Worm (Caenorhabditis elegans) whole organism, L1 larva: ENCODE results near the gene F35H12.6.

Experiments
- C04F5.9 ChIP-seq: sonication (generic microtip); optimal IDR thresholded peaks from 2 replicates; lab custom pipeline; 2016; ENCODE audit warnings: missing genetic modification characterization, missing compliant biosample characterization
- C16A3.4 ChIP-seq: fragments of 150-350 bp; optimal IDR thresholded peaks from 2 replicates; lab custom pipeline; 2014; ENCODE audit warnings: missing biosample characterization, missing genetic modification characterization
- C34B4.2 ChIP-seq: sonication (generic microtip); optimal IDR thresholded peaks from 2 replicates; lab custom pipeline; 2017; ENCODE audit warnings: mild to moderate bottlenecking, missing genetic modification characterization, missing compliant biosample characterization
- alr-1 ChIP-seq: fragments of 200-800 bp; sonication (Bioruptor generic); optimal IDR thresholded peaks from 2 replicates; lab custom pipeline; 2018; ENCODE audit warnings: borderline replicate concordance, mild to moderate bottlenecking, missing genetic modification characterization, missing compliant biosample characterization
- aly-2 ChIP-seq: fragments of 150-350 bp; optimal IDR thresholded peaks from 2 replicates; lab custom pipeline; 2014; ENCODE audit warnings: missing biosample characterization, missing genetic modification characterization
- ceh-88 ChIP-seq: fragments of 200-800 bp; sonication (Bioruptor generic); IDR thresholded peaks from 2 replicates; pipeline ENCODE4 v1.3.6; 2022; ENCODE audit warnings: missing genetic modification characterization, missing compliant biosample characterization
- dsc-1 ChIP-seq: sonication (generic microtip); optimal IDR thresholded peaks from 2 replicates; lab custom pipeline; 2016; ENCODE audit warnings: mild to moderate bottlenecking, missing genetic modification characterization, missing compliant biosample characterization
- efl-1 ChIP-seq, 4 experiments: fragments of 150-350 bp; optimal IDR thresholded peaks in 3 of 4; peaks in 1 of 4; 1 replicate in 1 of 4; 2 replicates in 3 of 4; lab custom pipeline; 2014; ENCODE audit warnings: missing biosample characterization in 2 of 4, missing genetic modification characterization in 2 of 4, missing genetic modification reagents in 2 of 4
- egl-27 ChIP-seq, 2 experiments: fragments of 150-350 bp in 1 of 2; sonication (generic microtip); optimal IDR thresholded peaks; 3 replicates each; lab custom pipeline; 2017 to 2018; ENCODE audit warnings: missing biosample characterization in 2 of 2, missing genetic modification characterization in 2 of 2, missing genetic modification reagents in 2 of 2
- elt-2 ChIP-seq: sonication (generic microtip); optimal IDR thresholded peaks from 2 replicates; lab custom pipeline; 2016; ENCODE audit warnings: missing genetic modification characterization, mild to moderate bottlenecking, inconsistent platforms, missing compliant biosample characterization, missing genetic modification reagents
- fkh-10 ChIP-seq: sonication (generic microtip); optimal IDR thresholded peaks from 2 replicates; lab custom pipeline; 2017; ENCODE audit warnings: missing biosample characterization, missing genetic modification reagents, missing genetic modification characterization
- fkh-4 ChIP-seq: sonication (generic microtip); optimal IDR thresholded peaks from 2 replicates; lab custom pipeline; 2016; ENCODE audit warnings: missing compliant biosample characterization, missing genetic modification characterization, borderline replicate concordance
- fkh-8 ChIP-seq: sonication (generic microtip); optimal IDR thresholded peaks from 2 replicates; lab custom pipeline; 2016; ENCODE audit warnings: mild to moderate bottlenecking, missing genetic modification characterization, missing compliant biosample characterization
- hlh-17 ChIP-seq: fragments of 200-800 bp; sonication (Bioruptor generic); optimal IDR thresholded peaks from 2 replicates; lab custom pipeline; 2018; ENCODE audit warnings: missing genetic modification characterization, mild to moderate bottlenecking, missing compliant biosample characterization, moderate library complexity, borderline replicate concordance
- hlh-4 ChIP-seq: sonication (generic microtip); optimal IDR thresholded peaks from 2 replicates; lab custom pipeline; 2016; ENCODE audit warnings: mild to moderate bottlenecking, missing genetic modification characterization, missing compliant biosample characterization
- hpl-2 ChIP-seq: fragments of 150-350 bp; optimal IDR thresholded peaks from 2 replicates; lab custom pipeline; 2014; ENCODE audit warnings: missing biosample characterization, missing genetic modification reagents, missing genetic modification characterization
- lin-14 ChIP-seq: fragments of 200-800 bp; sonication (Bioruptor generic); optimal IDR thresholded peaks from 2 replicates; lab custom pipeline; 2018; ENCODE audit warnings: mild to moderate bottlenecking, missing genetic modification characterization, moderate library complexity, missing compliant biosample characterization
- lin-35 ChIP-seq, 2 experiments: fragments of 150-350 bp; optimal IDR thresholded peaks; 2 replicates each; lab custom pipeline; 2014; ENCODE audit warnings: missing biosample characterization in 2 of 2, missing genetic modification characterization in 2 of 2, missing genetic modification reagents in 2 of 2
- lin-39 ChIP-seq: fragments of 150-350 bp; optimal IDR thresholded peaks from 2 replicates; lab custom pipeline; 2014; ENCODE audit warnings: missing biosample characterization, missing genetic modification reagents, missing genetic modification characterization
- lir-3 ChIP-seq: sonication (generic microtip); optimal IDR thresholded peaks from 2 replicates; lab custom pipeline; 2016; ENCODE audit warnings: mild to moderate bottlenecking, missing genetic modification characterization, moderate library complexity, missing compliant biosample characterization; ENCODE audit not compliant: poor library complexity
- mdl-1 ChIP-seq, 2 experiments: fragments of 150-350 bp; optimal IDR thresholded peaks; 2 replicates each; lab custom pipeline; 2014 to 2017; ENCODE audit warnings: missing biosample characterization in 2 of 2, missing genetic modification characterization in 2 of 2, inconsistent platforms in 1 of 2
- nhr-11 ChIP-seq: fragments of 150-350 bp; optimal IDR thresholded peaks from 2 replicates; lab custom pipeline; 2014; ENCODE audit warnings: missing biosample characterization, missing genetic modification characterization
- nhr-20 ChIP-seq: sonication (generic microtip); optimal IDR thresholded peaks from 2 replicates; lab custom pipeline; 2016; ENCODE audit warnings: mild to moderate bottlenecking, missing genetic modification characterization, missing compliant biosample characterization
- nhr-28 ChIP-seq: fragments of 150-350 bp; optimal IDR thresholded peaks from 2 replicates; lab custom pipeline; 2014; ENCODE audit warnings: missing biosample characterization, missing genetic modification characterization
- nhr-47 ChIP-seq: sonication (generic microtip); optimal IDR thresholded peaks from 2 replicates; lab custom pipeline; 2016; ENCODE audit warnings: mild to moderate bottlenecking, missing genetic modification characterization, moderate library complexity, missing compliant biosample characterization
- nhr-71 ChIP-seq: sonication (generic microtip); optimal IDR thresholded peaks from 2 replicates; lab custom pipeline; 2016; ENCODE audit warnings: mild to moderate bottlenecking, missing genetic modification characterization, moderate library complexity, missing compliant biosample characterization
- nhr-77 ChIP-seq: fragments of 150-350 bp; optimal IDR thresholded peaks from 2 replicates; lab custom pipeline; 2014; ENCODE audit warnings: missing biosample characterization, missing genetic modification characterization
- nhr-85 ChIP-seq: sonication (generic microtip); peaks from one replicate; lab custom pipeline; 2016; ENCODE audit warnings: missing genetic modification characterization, inconsistent platforms, missing compliant biosample characterization
- skn-1 ChIP-seq: fragments of 150-350 bp; optimal IDR thresholded peaks from 2 replicates; lab custom pipeline; 2014; ENCODE audit warnings: missing biosample characterization, missing genetic modification characterization
- snpc-4 ChIP-seq: fragments of 150-350 bp; optimal IDR thresholded peaks from 2 replicates; lab custom pipeline; 2014; ENCODE audit warnings: missing biosample characterization, missing genetic modification characterization
- sptf-1 ChIP-seq: fragments of 150-350 bp; optimal IDR thresholded peaks from 2 replicates; lab custom pipeline; 2014; ENCODE audit warnings: missing biosample characterization, missing genetic modification characterization
- sup-37 ChIP-seq: fragments of 200-800 bp; sonication (Bioruptor generic); optimal IDR thresholded peaks from 2 replicates; lab custom pipeline; 2018; ENCODE audit warnings: mild to moderate bottlenecking, missing genetic modification characterization, missing compliant biosample characterization
- tlp-1 ChIP-seq: fragments of 150-350 bp; optimal IDR thresholded peaks from 2 replicates; lab custom pipeline; 2014; ENCODE audit warnings: missing biosample characterization, missing genetic modification characterization
- unc-130 ChIP-seq: fragments of 150-350 bp; optimal IDR thresholded peaks from 2 replicates; lab custom pipeline; 2017; ENCODE audit warnings: missing biosample characterization, missing genetic modification characterization, inconsistent platforms
- ztf-11 ChIP-seq, 2 experiments: sonication (generic microtip); optimal IDR thresholded peaks; 2 replicates each; lab custom pipeline; 2016 to 2017; ENCODE audit warnings: missing genetic modification characterization in 2 of 2, missing biosample characterization in 1 of 2, missing compliant biosample characterization in 1 of 2
- ztf-4 ChIP-seq: fragments of 150-350 bp; optimal IDR thresholded peaks from 2 replicates; lab custom pipeline; 2014; ENCODE audit warnings: missing biosample characterization, missing genetic modification characterization

The F35H12.6 gene

DNA sequence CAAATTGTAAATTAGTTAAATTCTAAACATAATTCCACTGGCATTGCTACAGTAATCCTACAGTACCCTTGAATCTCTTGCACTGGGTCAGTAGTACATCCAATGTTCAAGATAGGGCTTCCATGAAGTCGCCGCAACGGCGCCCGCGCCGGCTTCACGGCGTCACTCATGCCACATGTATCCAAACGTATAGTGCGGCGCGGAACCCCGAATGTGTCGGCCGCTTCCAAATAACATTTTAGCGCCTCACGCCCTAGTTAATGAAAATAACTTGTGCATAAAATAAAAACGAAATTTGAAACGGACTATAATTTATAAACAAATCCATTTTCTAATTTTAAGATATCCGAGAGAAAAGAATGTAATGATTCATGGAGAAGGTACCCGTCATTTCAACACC is 22.9 kb downstream of the F35H12.6 start:
- TF ChIP-seq lir-3 (tag; lab: Kevin White, UChicago) (no peak), mdl-1 (tag; optimal IDR thresholded peaks at IDR 0.05; lab: Kevin White, UChicago) (no peak), tlp-1 (no peak), dsc-1 (tag; lab: Kevin White, UChicago) (no peak), hlh-17 (GFP tag; lab: Kevin White, UChicago) (peak; percentile 22), snpc-4 (tag; lab: Kevin White, UChicago) (peak; percentile 87), alr-1 (tag; lab: Kevin White, UChicago) (no peak), ztf-4 (no peak), sptf-1 (no peak), nhr-28 (tag; lab: Kevin White, UChicago) (no peak)

ce11 chrX:938269-938883 is 25.3 kb downstream of the F35H12.6 start, which contains the start of gene F53H8.3:
Gene F53H8.3, plus strand, starts transcription at chrX:938543.
- no peak for TF ChIP-seq C16A3.4 (tag; lab: Kevin White, UChicago)
- peak; percentile 87 for TF ChIP-seq elt-2
- TF ChIP-seq fkh-10: no peak
- TF ChIP-seq sptf-1: no peak

- peak; percentile 72 for TF ChIP-seq elt-2
- no peak for TF ChIP-seq skn-1
- TF ChIP-seq lin-35 (GFP tag; optimal IDR thresholded peaks at IDR 0.05; lab: Kevin White, UChicago): peak in 1 of 2 experiments; percentile 49
- TF ChIP-seq C04F5.9 (tag; lab: Kevin White, UChicago): no peak
- TF ChIP-seq nhr-20 (tag; lab: Kevin White, UChicago): peak; percentile 5
- no peak for TF ChIP-seq efl-1 (optimal IDR thresholded peaks at IDR 0.05; lab: Kevin White, UChicago)
- TF ChIP-seq efl-1 (GFP tag; optimal IDR thresholded peaks at IDR 0.05 in 1 of 2; lab: Kevin White, UChicago): peak in 1 of 2 experiments; percentile 91
- TF ChIP-seq fkh-4: no peak
Measured at ce11 chrX:945669-946068, 32.6 kb downstream of the F35H12.6 start.

DNA sequence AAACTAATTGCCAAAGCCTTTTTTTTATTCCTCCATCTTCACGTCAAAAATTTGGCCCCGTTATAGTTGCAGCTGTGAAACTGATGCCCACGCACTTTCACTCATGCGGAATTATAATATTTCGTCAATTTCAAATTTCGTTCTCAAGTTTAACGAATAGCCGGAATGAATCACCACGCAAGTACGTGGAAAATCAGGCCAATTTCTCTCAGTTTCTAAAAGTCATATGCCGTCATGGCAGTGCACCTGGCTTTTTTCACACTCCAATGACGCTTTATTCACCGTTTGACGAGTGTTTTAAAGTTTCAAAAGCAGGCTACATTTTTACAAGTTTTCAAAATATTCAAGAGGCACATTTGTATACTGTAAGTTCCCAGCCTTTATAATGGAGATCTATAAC is 34.8 kb downstream of the F35H12.6 start:
- TF ChIP-seq hpl-2 (GFP tag; lab: Kevin White, UChicago): no peak
- no peak for TF ChIP-seq lin-14 (GFP tag; lab: Kevin White, UChicago)
- no peak for TF ChIP-seq mdl-1 (tag; optimal IDR thresholded peaks at IDR 0.05; lab: Kevin White, UChicago)
- TF ChIP-seq aly-2 (tag; lab: Kevin White, UChicago): no peak
- no peak for TF ChIP-seq nhr-11 (tag; lab: Kevin White, UChicago)
- TF ChIP-seq C34B4.2 (tag; lab: Kevin White, UChicago): no peak
- peak; percentile 8 for TF ChIP-seq nhr-85 (tag; lab: Kevin White, UChicago)
- TF ChIP-seq sup-37 (GFP tag; lab: Kevin White, UChicago): no peak
- TF ChIP-seq ztf-11 (tag; optimal IDR thresholded peaks at IDR 0.05; lab: Kevin White, UChicago): no peak
- TF ChIP-seq unc-130 (tag; lab: Kevin White, UChicago): no peak
- TF ChIP-seq hlh-4: peak; percentile 6
- peak; percentile 20 for TF ChIP-seq nhr-71 (tag; lab: Kevin White, UChicago)
- TF ChIP-seq nhr-77: no peak
- TF ChIP-seq egl-27 (tag; optimal IDR thresholded peaks at IDR 0.05; lab: Kevin White, UChicago): no peak
- TF ChIP-seq fkh-8 (tag; lab: Kevin White, UChicago): peak; percentile 73
- peak; percentile 19 for TF ChIP-seq nhr-47 (tag; lab: Kevin White, UChicago)
- TF ChIP-seq C16A3.4 (tag; lab: Kevin White, UChicago): no peak
- TF ChIP-seq lin-39 (tag; lab: Kevin White, UChicago): no peak
- TF ChIP-seq ceh-88: no peak
- TF ChIP-seq, all 84 proteins: peak for 5
